Worm (Caenorhabditis elegans) whole organism, L1 larva: ENCODE results near the gene ugt-54.

Source experiments
- fos-1 ChIP-seq: fragments of 150-350 bp; optimal IDR thresholded peaks from 2 replicates; lab custom pipeline; 2014; ENCODE audit warnings: missing biosample characterization, missing genetic modification characterization
- grh-1 ChIP-seq: fragments of 200-800 bp; sonication (Bioruptor generic); IDR thresholded peaks from 2 replicates; pipeline ENCODE4 v1.3.6; 2022; ENCODE audit warnings: missing genetic modification reagents, missing genetic modification characterization, missing compliant biosample characterization

- TF ChIP-seq grh-1 (GFP tag; lab: Robert Waterston, UW) (no peak), fos-1 (tag; lab: Kevin White, UChicago) (no peak)
These were observed 37.1 kb downstream of the ugt-54 start for ce11 chrIV:10798604-10799003.
